Worm (Caenorhabditis elegans): Measurements from ENCODE around the gene W07G1.1.

W07G1.1 gene

DNA sequence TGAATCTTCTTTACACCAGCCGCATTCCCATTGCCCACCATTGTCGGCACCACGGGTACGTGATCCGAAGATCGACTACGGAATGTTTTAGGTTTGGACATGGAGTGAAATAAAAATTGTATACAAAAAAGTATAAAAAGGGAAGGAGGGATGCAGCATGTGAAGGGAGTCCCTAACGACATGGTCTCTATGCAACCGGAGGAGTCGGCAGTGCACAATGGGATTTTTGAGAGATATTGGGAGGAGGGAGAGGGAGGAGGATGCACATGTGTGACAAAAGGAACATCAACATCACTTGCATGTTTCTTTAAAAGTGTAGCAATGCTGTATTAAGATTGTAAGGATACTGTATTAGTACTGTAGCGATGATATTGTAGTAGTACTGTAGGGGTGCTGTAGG is at the start of gene W07G1.1:
TSS of gene W07G1.1 (minus strand) at position 101 of the 400 bp plus-strand sequence.
- TF ChIP-seq K02D7.2 (tag; optimal IDR thresholded peaks at IDR 0.05) (no peak), hlh-8 (tag; optimal IDR thresholded peaks at IDR 0.05) (no peak), pqm-1 (tag; optimal IDR thresholded peaks at IDR 0.05) (no peak), ceh-48 (tag; optimal IDR thresholded peaks at IDR 0.05) (no peak), ceh-34 (tag; optimal IDR thresholded peaks at IDR 0.05) (no peak), pha-4 (tag; optimal IDR thresholded peaks at IDR 0.05) (no peak), odd-2 (tag; optimal IDR thresholded peaks at IDR 0.05) (no peak)

DNA sequence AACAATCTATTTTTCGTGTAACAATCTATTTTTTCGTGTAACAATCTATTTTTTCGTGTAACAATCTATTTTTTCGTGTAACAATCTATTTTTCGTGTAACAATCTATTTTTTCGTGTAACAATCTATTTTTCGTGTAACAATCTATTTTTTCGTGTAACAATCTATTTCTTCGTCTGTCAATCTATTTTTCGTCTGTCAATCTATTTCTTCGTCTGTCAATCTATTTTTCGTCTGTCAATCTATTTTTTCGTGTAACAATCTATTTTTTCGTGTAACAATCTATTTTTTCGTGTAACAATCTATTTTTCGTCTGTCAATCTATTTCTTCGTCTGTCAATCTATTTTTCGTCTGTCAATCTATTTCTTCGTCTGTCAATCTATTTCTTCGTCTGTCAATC is 46.6 kb upstream of the W07G1.1 start:
- TF ChIP-seq C38D4.7 (GFP tag; optimal IDR thresholded peaks at IDR 0.05) (peak; percentile 33), Y22D7AL.16 (tag; optimal IDR thresholded peaks at IDR 0.05) (peak; percentile 62), pat-9 (tag; optimal IDR thresholded peaks at IDR 0.05) (peak; percentile 51), che-1 (tag; optimal IDR thresholded peaks at IDR 0.05) (peak; percentile 67), lin-11 (tag; optimal IDR thresholded peaks at IDR 0.05) (peak; percentile 23)

DNA sequence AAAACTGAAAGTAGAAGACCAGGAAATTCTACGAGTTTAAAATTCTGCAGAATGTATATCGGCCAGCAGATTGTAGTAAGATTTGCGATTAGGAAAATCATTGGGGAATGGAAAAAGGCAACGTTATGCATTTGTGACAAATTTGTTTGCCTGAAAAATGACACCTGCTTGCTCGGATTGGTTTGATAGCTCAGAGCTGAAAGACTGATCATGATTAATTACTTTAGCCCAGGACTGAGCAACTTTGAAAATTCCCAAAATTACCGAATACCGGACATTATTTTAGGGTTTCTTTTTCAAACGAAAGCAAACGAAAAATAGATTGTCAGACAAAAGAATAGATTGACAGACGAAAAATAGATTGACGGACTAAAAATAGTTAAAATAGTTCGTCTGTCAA is 45.1 kb upstream of the W07G1.1 start, which contains the start of gene sre-47:
TSS of gene sre-47 (minus strand) at position 101 of the 400 bp plus-strand sequence.
- TF ChIP-seq lin-11 (tag; optimal IDR thresholded peaks at IDR 0.05), result no peak
- no peak for TF ChIP-seq hlh-13 (GFP tag; optimal IDR thresholded peaks at IDR 0.05)
- TF ChIP-seq ref-2 (tag; optimal IDR thresholded peaks at IDR 0.05), result no peak
- no peak for TF ChIP-seq syd-9 (tag; optimal IDR thresholded peaks at IDR 0.05)
- TF ChIP-seq unc-55 (GFP tag; optimal IDR thresholded peaks at IDR 0.05), result no peak
- TF ChIP-seq K02D7.2 (tag; optimal IDR thresholded peaks at IDR 0.05), result no peak
- no peak for TF ChIP-seq elt-4 (tag; optimal IDR thresholded peaks at IDR 0.05)
- no peak for TF ChIP-seq zip-5 (tag; optimal IDR thresholded peaks at IDR 0.05)
- no peak for TF ChIP-seq K09A11.1 (tag; optimal IDR thresholded peaks at IDR 0.05; ENCODE audit: insufficient read depth)
- no peak for TF ChIP-seq sdc-2 (tag; optimal IDR thresholded peaks at IDR 0.05)
- no peak for TF ChIP-seq che-1 (tag; optimal IDR thresholded peaks at IDR 0.05)
- TF ChIP-seq ceh-6 (GFP tag; optimal IDR thresholded peaks at IDR 0.05), result no peak
- no peak for TF ChIP-seq ceh-48 (tag; optimal IDR thresholded peaks at IDR 0.05)
- no peak for TF ChIP-seq pros-1 (tag; optimal IDR thresholded peaks at IDR 0.05)
- TF ChIP-seq sox-4 (tag; optimal IDR thresholded peaks at IDR 0.05), result no peak
- TF ChIP-seq pqm-1 (tag; optimal IDR thresholded peaks at IDR 0.05), result no peak
- no peak for TF ChIP-seq ttx-3 (tag; optimal IDR thresholded peaks at IDR 0.05)

DNA sequence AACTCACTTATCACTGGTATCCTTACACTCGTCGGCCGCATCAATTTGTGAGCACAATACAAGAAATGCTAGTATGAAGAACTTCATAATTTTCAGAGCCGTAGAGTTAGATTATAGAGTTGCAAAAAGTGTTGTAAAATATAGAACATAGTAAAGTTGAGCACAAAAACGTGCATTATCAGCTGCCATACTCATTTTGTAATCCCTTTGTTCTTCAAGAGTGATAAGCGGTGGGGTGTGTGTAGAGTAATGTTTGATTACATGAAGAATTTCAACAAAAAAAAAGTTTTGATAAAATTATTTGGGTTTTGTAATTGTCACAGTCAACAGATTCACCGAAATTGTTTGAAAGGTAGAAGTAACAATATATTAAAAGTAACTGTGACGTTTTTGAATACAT is 43.5 kb upstream of the W07G1.1 start, which contains the start of the genes Y39G8B.13 and Y39G8B.10:
TSS of gene Y39G8B.13 (minus strand) at position 125 of the 400 bp plus-strand sequence.
TSS of gene Y39G8B.10 (minus strand) at position 193 of the 400 bp plus-strand sequence.
- TF ChIP-seq odd-2 (tag; optimal IDR thresholded peaks at IDR 0.05), result no peak
- peak; percentile 56 for TF ChIP-seq elt-2 (tag; optimal IDR thresholded peaks at IDR 0.05)

DNA sequence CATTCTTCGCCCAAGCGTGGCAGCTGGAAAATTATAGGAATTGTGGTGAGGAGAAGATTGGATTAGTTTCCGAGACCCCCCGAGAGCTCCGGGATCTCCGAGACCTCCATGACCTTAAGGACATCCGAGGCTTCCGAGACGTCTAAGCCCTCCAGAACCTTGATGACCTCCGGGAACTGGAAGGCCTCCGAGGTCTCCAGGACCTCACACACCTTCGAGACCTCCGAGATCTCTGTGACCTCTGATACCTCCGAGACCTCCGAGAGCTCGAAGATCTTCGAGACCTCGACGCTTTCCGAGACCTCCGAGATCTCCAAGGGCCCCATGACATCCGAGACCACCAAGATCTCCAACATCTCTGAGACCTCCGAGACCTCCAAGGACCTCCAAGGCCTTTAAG is 42.8 kb upstream of the W07G1.1 start:
- TF ChIP-seq dve-1 (tag; optimal IDR thresholded peaks at IDR 0.05), result no peak

DNA sequence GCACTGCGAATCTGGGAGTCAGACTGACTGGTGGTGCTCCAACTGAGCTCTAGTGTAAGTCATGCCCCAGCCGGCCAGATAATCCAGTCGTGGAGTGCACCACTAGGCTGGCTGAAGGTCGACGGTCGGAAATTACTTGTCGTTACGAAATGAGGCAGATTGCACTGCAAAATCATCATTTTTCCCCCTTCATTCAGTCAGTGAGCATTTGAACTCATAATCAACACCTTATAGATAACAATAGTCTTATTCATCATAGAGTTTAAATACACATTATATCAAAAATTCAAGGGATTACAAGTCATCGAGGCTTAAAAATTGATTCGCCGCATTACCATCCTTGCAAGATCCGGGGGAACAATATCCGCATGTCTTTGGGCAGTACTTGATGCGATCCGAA is 42.4 kb upstream of the W07G1.1 start:
- TF ChIP-seq ahr-1 (tag; optimal IDR thresholded peaks at IDR 0.05), result no peak
- no peak for TF ChIP-seq unc-55 (GFP tag; optimal IDR thresholded peaks at IDR 0.05)
- TF ChIP-seq tbx-2 (tag; optimal IDR thresholded peaks at IDR 0.05), result no peak
- no peak for TF ChIP-seq sdc-2 (tag; optimal IDR thresholded peaks at IDR 0.05)

DNA sequence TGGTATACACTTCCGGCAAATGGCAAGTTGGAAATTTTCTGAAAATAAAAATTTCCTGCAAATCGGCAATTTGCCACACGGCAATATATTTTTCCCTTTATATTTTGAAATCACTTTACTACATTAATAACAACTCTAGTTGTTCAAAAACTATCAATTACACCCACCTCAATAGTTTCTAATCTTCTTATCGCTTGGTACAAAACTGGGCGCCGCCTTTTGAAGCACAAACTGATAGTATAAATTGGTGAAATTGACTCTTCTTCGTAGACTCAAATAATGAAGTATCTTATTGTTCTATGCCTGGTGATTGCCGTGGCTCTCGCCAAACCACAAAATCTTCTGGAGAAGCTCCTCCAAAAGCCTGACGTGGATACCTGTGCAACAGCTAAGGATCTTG is 41.7 kb upstream of the W07G1.1 start, which contains the start of gene Y39G8B.9:
TSS of gene Y39G8B.9 (plus strand) at position 269 of the 400 bp plus-strand sequence.
- TF ChIP-seq dmd-4 (tag; optimal IDR thresholded peaks at IDR 0.05; ENCODE audit: borderline replicate concordance) (no peak), zip-5 (tag; optimal IDR thresholded peaks at IDR 0.05) (no peak), elt-4 (tag; optimal IDR thresholded peaks at IDR 0.05) (no peak), mec-3 (tag; optimal IDR thresholded peaks at IDR 0.05; ENCODE audit: borderline replicate concordance) (no peak), syd-9 (tag; optimal IDR thresholded peaks at IDR 0.05) (no peak), ets-4 (tag; optimal IDR thresholded peaks at IDR 0.05) (no peak), odd-2 (tag; optimal IDR thresholded peaks at IDR 0.05) (no peak), ceh-19 (GFP tag; optimal IDR thresholded peaks at IDR 0.05) (no peak)
